Worm (Caenorhabditis elegans) whole organism, midembryonic: Measurements from ENCODE around the gene rpc-11.

ENCODE experiments used
- T22C8.4 ChIP-seq: fragments of 200-800 bp; sonication (Bioruptor generic); IDR thresholded peaks from 2 replicates; pipeline ENCODE4 v1.3.6; 2022; ENCODE audit warnings: missing genetic modification characterization, missing compliant biosample characterization
- flt-1 ChIP-seq: fragments of 200-800 bp; sonication (Bioruptor generic); IDR thresholded peaks from 2 replicates; pipeline ENCODE4 v1.3.6; 2022; ENCODE audit warnings: missing genetic modification characterization, missing compliant biosample characterization
- klf-2 ChIP-seq: fragments of 200-800 bp; sonication (Bioruptor generic); conservative IDR thresholded peaks from 2 replicates; pipeline ENCODE4 v1.3.6; 2022; ENCODE audit warnings: missing genetic modification reagents, missing genetic modification characterization, missing compliant biosample characterization
- med-1 ChIP-seq: sonication (generic microtip); optimal IDR thresholded peaks from 2 replicates; lab custom pipeline; 2017; ENCODE audit warnings: missing genetic modification characterization, mild to moderate bottlenecking, missing compliant biosample characterization, antibody characterized with exemption, missing genetic modification reagents; ENCODE audit not compliant: insufficient read depth
- ztf-23 ChIP-seq: fragments of 200-800 bp; sonication (Bioruptor generic); IDR thresholded peaks from 2 replicates; pipeline ENCODE4 v1.3.6; 2022; ENCODE audit warnings: missing genetic modification reagents, missing genetic modification characterization, missing compliant biosample characterization
- ztf-29 ChIP-seq: fragments of 200-800 bp; sonication (Bioruptor generic); IDR thresholded peaks from 2 replicates; pipeline ENCODE4 v1.3.6; 2022; ENCODE audit warnings: missing genetic modification reagents, missing genetic modification characterization, missing compliant biosample characterization

ce11 chrIV:1454194-1454593, 44.4 kb upstream of the rpc-11 start:
- TF ChIP-seq ztf-23 (GFP tag; lab: Robert Waterston, UW) = no peak
- TF ChIP-seq ztf-29 (GFP tag; lab: Robert Waterston, UW) = no peak
- no peak for TF ChIP-seq klf-2 (GFP tag; lab: Robert Waterston, UW)
- TF ChIP-seq flt-1 = no peak
- no peak for TF ChIP-seq T22C8.4 (GFP tag; lab: Robert Waterston, UW)
- no peak for TF ChIP-seq med-1 (GFP tag; lab: Kevin White, UChicago)
